Worm (Caenorhabditis elegans): ENCODE results near the gene Y38A10A.2.

- peak; percentile 37 for TF ChIP-seq lsl-1 (GFP tag; optimal IDR thresholded peaks at IDR 0.05)
- peak; percentile 65 for TF ChIP-seq unc-62 (GFP tag; optimal IDR thresholded peaks at IDR 0.05)
Observed at ce11 chrV:6053188-6053687, 10.0 kb downstream of the Y38A10A.2 start, which contains the start of gene seip-1.
